Worm (Caenorhabditis elegans): ENCODE results near the gene K05F1.10.

Gene K05F1.10

ce11 chrII:5805303-5805702, at the start of gene K05F1.10:
K05F1.10 (minus strand) TSS chrII:5805473.
- no peak for TF ChIP-seq efl-1 (optimal IDR thresholded peaks at IDR 0.05)
- TF ChIP-seq efl-1 (GFP tag; optimal IDR thresholded peaks at IDR 0.05 in 1 of 2): peak in 1 of 2 experiments; percentile 51
- TF ChIP-seq nhr-85 (tag): no peak
- no peak for TF ChIP-seq efl-3 (GFP tag; optimal IDR thresholded peaks at IDR 0.05)
- TF ChIP-seq mep-1 (tag; optimal IDR thresholded peaks at IDR 0.05): no peak
- no peak for TF ChIP-seq fkh-8 (tag; optimal IDR thresholded peaks at IDR 0.05)
- TF ChIP-seq elt-2 (tag; optimal IDR thresholded peaks at IDR 0.05): peak; percentile 64
- no peak for TF ChIP-seq dpl-1 (GFP tag; optimal IDR thresholded peaks at IDR 0.05)
- TF ChIP-seq lin-13 (GFP tag; optimal IDR thresholded peaks at IDR 0.05): no peak
- TF ChIP-seq jun-1 (tag; optimal IDR thresholded peaks at IDR 0.05): no peak
- TF ChIP-seq hpl-2 (GFP tag; optimal IDR thresholded peaks at IDR 0.05): no peak
- no peak for TF ChIP-seq snu-23 (GFP tag; optimal IDR thresholded peaks at IDR 0.05)
- TF ChIP-seq tlp-1 (tag; optimal IDR thresholded peaks at IDR 0.05): no peak
- no peak for TF ChIP-seq swsn-7 (tag; optimal IDR thresholded peaks at IDR 0.05)

- TF ChIP-seq blmp-1 (tag; optimal IDR thresholded peaks at IDR 0.05) (peak; percentile 17), fkh-4 (tag; optimal IDR thresholded peaks at IDR 0.05; ENCODE audit: borderline replicate concordance) (no peak), snpc-4 (tag; optimal IDR thresholded peaks at IDR 0.05) (no peak), lin-15B (tag; optimal IDR thresholded peaks at IDR 0.05) (no peak), lin-14 (GFP tag; optimal IDR thresholded peaks at IDR 0.05) (peak; percentile 17), irx-1 (tag; optimal IDR thresholded peaks at IDR 0.05) (no peak)
These were observed 48.8 kb upstream of the K05F1.10 start, which contains the start of gene H41C03.1 for ce11 chrII:5854122-5854521. H41C03.1 (plus strand) TSS chrII:5854422.

- peak; percentile 73 for TF ChIP-seq blmp-1 (tag; optimal IDR thresholded peaks at IDR 0.05)
- peak in 2 of 6 experiments; percentile 51 to 80 for TF ChIP-seq elt-3 (tag; optimal IDR thresholded peaks at IDR 0.05)
- TF ChIP-seq nhr-85 (tag): peak; percentile 55
- TF ChIP-seq ama-1 (optimal IDR thresholded peaks at IDR 0.05): no peak
These were observed 48.0 kb upstream of the K05F1.10 start for ce11 chrII:5853261-5853660.

ce11 chrII:5852007-5852406, 46.7 kb upstream of the K05F1.10 start, which contains the start of gene H41C03.2:
H41C03.2 (minus strand) TSS chrII:5852107.
- no peak for TF ChIP-seq ztf-11 (tag; optimal IDR thresholded peaks at IDR 0.05)
- TF ChIP-seq ceh-82 (tag; optimal IDR thresholded peaks at IDR 0.05): no peak
- TF ChIP-seq fkh-8 (tag; optimal IDR thresholded peaks at IDR 0.05): peak; percentile 25

ce11 chrII:5846181-5846580, 40.9 kb upstream of the K05F1.10 start:
- no peak for TF ChIP-seq ceh-90 (tag; optimal IDR thresholded peaks at IDR 0.05)
- TF ChIP-seq Y116A8C.19 (tag; optimal IDR thresholded peaks at IDR 0.05; ENCODE audit: borderline replicate concordance): no peak
- no peak for TF ChIP-seq nhr-84 (tag; optimal IDR thresholded peaks at IDR 0.05)
- TF ChIP-seq sptf-1 (tag; optimal IDR thresholded peaks at IDR 0.05): no peak
- TF ChIP-seq elt-2 (tag; optimal IDR thresholded peaks at IDR 0.05): peak; percentile 22
- no peak for TF ChIP-seq ceh-8 (GFP tag; optimal IDR thresholded peaks at IDR 0.05)
- TF ChIP-seq hpl-2 (GFP tag; optimal IDR thresholded peaks at IDR 0.05): no peak
- no peak for TF ChIP-seq ceh-82 (tag; optimal IDR thresholded peaks at IDR 0.05)
- no peak for TF ChIP-seq efl-1 (optimal IDR thresholded peaks at IDR 0.05)
- peak in 1 of 2 experiments; percentile 27 for TF ChIP-seq efl-1 (GFP tag; optimal IDR thresholded peaks at IDR 0.05 in 1 of 2)

ce11 chrII:5845441-5845840, 40.2 kb upstream of the K05F1.10 start, which contains the start of the genes ZK1248.17 and H41C03.3:
ZK1248.17 (minus strand) TSS chrII:5845541.
H41C03.3 (plus strand) TSS chrII:5845777.
- TF ChIP-seq skn-1 (tag; optimal IDR thresholded peaks at IDR 0.05) (no peak), fos-1 (tag; optimal IDR thresholded peaks at IDR 0.05) (no peak), unc-30 (tag; optimal IDR thresholded peaks at IDR 0.05) (no peak), snpc-4 (tag; optimal IDR thresholded peaks at IDR 0.05) (no peak), ceh-82 (tag; optimal IDR thresholded peaks at IDR 0.05) (no peak), pax-3 (tag; optimal IDR thresholded peaks at IDR 0.05) (no peak), ets-5 (GFP tag; IDR thresholded peaks at IDR 0.05) (no peak), ama-1 (optimal IDR thresholded peaks at IDR 0.05) (no peak)

All from whole organism, L1 larva.